Worm (Caenorhabditis elegans): ENCODE data around the gene rpc-1.

The rpc-1 gene

DNA sequence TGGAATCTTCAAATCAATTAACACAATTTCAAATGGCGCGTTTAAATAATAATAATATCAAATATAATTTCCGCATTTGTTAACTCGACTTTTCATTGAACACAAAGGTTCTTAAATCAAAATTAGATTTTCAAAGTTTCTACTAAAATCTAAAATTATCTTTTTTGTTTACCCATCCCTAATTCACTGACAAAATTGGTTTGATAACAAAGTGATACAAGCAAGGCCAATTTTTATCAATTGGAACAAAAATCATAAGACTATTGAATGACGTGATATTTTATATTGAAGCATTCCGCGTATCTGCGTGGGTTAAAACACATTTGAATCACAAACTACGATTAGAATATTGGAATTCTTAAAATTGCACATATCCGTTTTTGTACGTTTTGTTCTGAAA, 24.9 kb upstream of the rpc-1 start (continued):
- TF ChIP-seq unc-98 (GFP tag; IDR thresholded peaks at IDR 0.05) (no peak), lin-14 (GFP tag; optimal IDR thresholded peaks at IDR 0.05) (peak; percentile 56), blmp-1 (tag; optimal IDR thresholded peaks at IDR 0.05) (peak; percentile 22), sup-37 (GFP tag; optimal IDR thresholded peaks at IDR 0.05) (no peak), ets-5 (GFP tag; IDR thresholded peaks at IDR 0.05) (no peak), elt-2 (tag; optimal IDR thresholded peaks at IDR 0.05) (peak; percentile 89)

ce11 chrIV:7188528-7189422, 23.2 kb upstream of the rpc-1 start, which contains the start of gene srlf-7:
Gene srlf-7, plus strand, starts transcription at chrIV:7189287.
- TF ChIP-seq ces-1 (GFP tag; optimal IDR thresholded peaks at IDR 0.05) (no peak), nhr-84 (tag; optimal IDR thresholded peaks at IDR 0.05) (no peak), jun-1 (tag; optimal IDR thresholded peaks at IDR 0.05) (peak; percentile 66), lin-14 (GFP tag; optimal IDR thresholded peaks at IDR 0.05) (peak; percentile 81), nhr-19 (GFP tag; conservative IDR thresholded peaks at IDR 0.05) (peak; percentile 40), grh-1 (GFP tag; IDR thresholded peaks at IDR 0.05) (no peak), ets-5 (GFP tag; IDR thresholded peaks at IDR 0.05) (no peak), fos-1 (tag; optimal IDR thresholded peaks at IDR 0.05) (peak; percentile 6), pqm-1 (tag; optimal IDR thresholded peaks at IDR 0.05) (no peak), pag-3 (tag; optimal IDR thresholded peaks at IDR 0.05; ENCODE audit: borderline replicate concordance, insufficient read depth) (no peak), irx-1 (tag; optimal IDR thresholded peaks at IDR 0.05) (no peak), ceh-82 (tag; optimal IDR thresholded peaks at IDR 0.05) (no peak), nhr-237 (tag; optimal IDR thresholded peaks at IDR 0.05) (no peak), unc-30 (tag; optimal IDR thresholded peaks at IDR 0.05) (no peak), zip-4 (GFP tag; optimal IDR thresholded peaks at IDR 0.05) (no peak), nhr-77 (tag; optimal IDR thresholded peaks at IDR 0.05) (peak; percentile 58), hlh-4 (tag; optimal IDR thresholded peaks at IDR 0.05) (no peak), snu-23 (GFP tag; optimal IDR thresholded peaks at IDR 0.05) (peak; percentile 52), unc-130 (tag; optimal IDR thresholded peaks at IDR 0.05) (no peak), blmp-1 (tag; optimal IDR thresholded peaks at IDR 0.05) (peak; percentile 67), nhr-28 (tag; optimal IDR thresholded peaks at IDR 0.05) (no peak), ama-1 (optimal IDR thresholded peaks at IDR 0.05) (no peak), fkh-10 (GFP tag; optimal IDR thresholded peaks at IDR 0.05) (peak; percentile 54), mef-2 (tag; optimal IDR thresholded peaks at IDR 0.05) (no peak), nhr-85 (tag) (peak; percentile 86), nhr-20 (tag; optimal IDR thresholded peaks at IDR 0.05) (peak; percentile 84), C04F5.9 (tag; optimal IDR thresholded peaks at IDR 0.05) (no peak), lin-35 (GFP tag; optimal IDR thresholded peaks at IDR 0.05) (peak in 1 of 2 experiments; percentile 80), Y116A8C.19 (tag; optimal IDR thresholded peaks at IDR 0.05; ENCODE audit: borderline replicate concordance) (no peak), C16A3.4 (tag; optimal IDR thresholded peaks at IDR 0.05) (peak; percentile 37), aha-1 (tag; optimal IDR thresholded peaks at IDR 0.05) (no peak), lin-15B (tag; optimal IDR thresholded peaks at IDR 0.05) (no peak), lin-39 (tag; optimal IDR thresholded peaks at IDR 0.05) (no peak), fkh-8 (tag; optimal IDR thresholded peaks at IDR 0.05) (no peak), pax-3 (tag; optimal IDR thresholded peaks at IDR 0.05) (no peak), swsn-7 (tag; optimal IDR thresholded peaks at IDR 0.05) (peak; percentile 2), hpl-2 (GFP tag; optimal IDR thresholded peaks at IDR 0.05) (no peak), mdl-1 (tag; optimal IDR thresholded peaks at IDR 0.05) (no peak), elt-3 (tag; optimal IDR thresholded peaks at IDR 0.05) (peak in 5 of 6 experiments; percentile 55 to 98 (median 90)), nhr-71 (tag; optimal IDR thresholded peaks at IDR 0.05) (peak; percentile 78), aly-2 (tag; optimal IDR thresholded peaks at IDR 0.05) (no peak), elt-2 (tag; optimal IDR thresholded peaks at IDR 0.05) (peak; percentile 99), dpl-1 (GFP tag; optimal IDR thresholded peaks at IDR 0.05) (peak in 1 of 3 experiments; percentile 36), C34B4.2 (tag; optimal IDR thresholded peaks at IDR 0.05) (no peak), lsy-2 (tag; optimal IDR thresholded peaks at IDR 0.05) (peak in 1 of 2 experiments; percentile 31), lin-13 (GFP tag; optimal IDR thresholded peaks at IDR 0.05) (peak; percentile 9)
